Worm (Caenorhabditis elegans) whole organism, L3 larva: ENCODE data around the gene T05G5.1.

Source experiments
- R02D3.7 ChIP-seq: fragments of 150-350 bp; optimal IDR thresholded peaks from 2 replicates; lab custom pipeline; 2014; ENCODE audit warnings: missing biosample characterization, missing genetic modification characterization
- ZK546.5 ChIP-seq: sonication (generic microtip); optimal IDR thresholded peaks from 2 replicates; lab custom pipeline; 2017; ENCODE audit warnings: missing biosample characterization, missing genetic modification characterization
- aly-2 ChIP-seq: fragments of 150-350 bp; optimal IDR thresholded peaks from 2 replicates; lab custom pipeline; 2014; ENCODE audit warnings: missing biosample characterization, missing genetic modification characterization
- ama-1 ChIP-seq: fragments of 150-350 bp; optimal IDR thresholded peaks from 2 replicates; lab custom pipeline; 2018
- ceh-16 ChIP-seq: sonication (generic microtip); optimal IDR thresholded peaks from 2 replicates; lab custom pipeline; 2017; ENCODE audit warnings: missing biosample characterization, missing genetic modification characterization
- ceh-28 ChIP-seq: fragments of 150-350 bp; optimal IDR thresholded peaks from 2 replicates; lab custom pipeline; 2014; ENCODE audit warnings: missing biosample characterization, missing genetic modification reagents, missing genetic modification characterization
- ceh-82 ChIP-seq: fragments of 150-350 bp; optimal IDR thresholded peaks from 2 replicates; lab custom pipeline; 2014; ENCODE audit warnings: missing biosample characterization, missing genetic modification characterization
- ceh-9 ChIP-seq: sonication (generic microtip); optimal IDR thresholded peaks from 2 replicates; lab custom pipeline; 2018; ENCODE audit warnings: missing biosample characterization, missing genetic modification characterization
- daf-12 ChIP-seq: fragments of 150-350 bp; optimal IDR thresholded peaks from 2 replicates; lab custom pipeline; 2014; ENCODE audit warnings: missing biosample characterization, missing genetic modification reagents, missing genetic modification characterization
- egl-27 ChIP-seq: sonication (generic microtip); optimal IDR thresholded peaks from 4 replicates; lab custom pipeline; 2017; ENCODE audit warnings: missing biosample characterization, missing genetic modification reagents, missing genetic modification characterization
- egl-5 ChIP-seq: fragments of 150-350 bp; optimal IDR thresholded peaks from 2 replicates; lab custom pipeline; 2017; ENCODE audit warnings: missing biosample characterization, missing genetic modification reagents, missing genetic modification characterization, inconsistent platforms
- elt-1 ChIP-seq: fragments of 150-350 bp; optimal IDR thresholded peaks from 2 replicates; lab custom pipeline; 2014; ENCODE audit warnings: missing biosample characterization, missing genetic modification characterization
- elt-2 ChIP-seq: sonication (generic microtip); optimal IDR thresholded peaks from 2 replicates; lab custom pipeline; 2016; ENCODE audit warnings: missing genetic modification reagents, mild to moderate bottlenecking, missing genetic modification characterization, missing compliant biosample characterization
- eor-1 ChIP-seq, 2 experiments: fragments of 150-350 bp; optimal IDR thresholded peaks; 2 replicates each; lab custom pipeline; 2014 to 2018; ENCODE audit warnings: missing biosample characterization in 2 of 2, missing genetic modification characterization in 2 of 2
- fkh-10 ChIP-seq: sonication (generic microtip); optimal IDR thresholded peaks from 2 replicates; lab custom pipeline; 2017; ENCODE audit warnings: missing biosample characterization, missing genetic modification reagents, missing genetic modification characterization
- fkh-2 ChIP-seq: fragments of 150-350 bp; optimal IDR thresholded peaks from 2 replicates; lab custom pipeline; 2014; ENCODE audit warnings: missing biosample characterization, missing genetic modification reagents, missing genetic modification characterization
- fos-1 ChIP-seq: fragments of 150-350 bp; optimal IDR thresholded peaks from 2 replicates; lab custom pipeline; 2014; ENCODE audit warnings: missing biosample characterization, missing genetic modification characterization
- hmg-11 ChIP-seq: sonication (generic microtip); optimal IDR thresholded peaks from 2 replicates; lab custom pipeline; 2016; ENCODE audit warnings: missing genetic modification characterization, missing compliant biosample characterization
- jun-1 ChIP-seq: fragments of 150-350 bp; optimal IDR thresholded peaks from 2 replicates; lab custom pipeline; 2014; ENCODE audit warnings: missing biosample characterization, missing genetic modification reagents, missing genetic modification characterization
- lin-15B ChIP-seq: fragments of 150-350 bp; optimal IDR thresholded peaks from 2 replicates; lab custom pipeline; 2014; ENCODE audit warnings: missing biosample characterization, missing genetic modification characterization
- lin-39 ChIP-seq: fragments of 150-350 bp; optimal IDR thresholded peaks from 2 replicates; lab custom pipeline; 2018; ENCODE audit warnings: missing biosample characterization, missing genetic modification reagents, missing genetic modification characterization
- lsy-12 ChIP-seq: sonication (generic microtip); optimal IDR thresholded peaks from 2 replicates; lab custom pipeline; 2016; ENCODE audit warnings: mild to moderate bottlenecking, missing genetic modification characterization, missing compliant biosample characterization
- mdl-1 ChIP-seq: fragments of 150-350 bp; optimal IDR thresholded peaks from 2 replicates; lab custom pipeline; 2014; ENCODE audit warnings: missing biosample characterization, missing genetic modification characterization
- mml-1 ChIP-seq: fragments of 150-350 bp; sonication (generic microtip); optimal IDR thresholded peaks from 3 replicates; lab custom pipeline; 2014; ENCODE audit warnings: missing biosample characterization, missing genetic modification characterization
- nfya-1 ChIP-seq: sonication (generic microtip); optimal IDR thresholded peaks from 2 replicates; lab custom pipeline; 2017; ENCODE audit warnings: missing genetic modification characterization, mild to moderate bottlenecking, missing compliant biosample characterization, antibody characterized with exemption, moderate library complexity; ENCODE audit not compliant: insufficient read depth
- nhr-11 ChIP-seq: fragments of 150-350 bp; optimal IDR thresholded peaks from 2 replicates; lab custom pipeline; 2014; ENCODE audit warnings: missing biosample characterization, missing genetic modification characterization
- nhr-12 ChIP-seq: fragments of 150-350 bp; optimal IDR thresholded peaks from 2 replicates; lab custom pipeline; 2014; ENCODE audit warnings: missing biosample characterization, missing genetic modification characterization
- nhr-23 ChIP-seq: fragments of 150-350 bp; optimal IDR thresholded peaks from 2 replicates; lab custom pipeline; 2014; ENCODE audit warnings: missing biosample characterization, missing genetic modification reagents, missing genetic modification characterization
- nhr-237 ChIP-seq: fragments of 150-350 bp; optimal IDR thresholded peaks from 2 replicates; lab custom pipeline; 2014; ENCODE audit warnings: missing biosample characterization, missing genetic modification characterization
- nhr-25 ChIP-seq: sonication (generic microtip); optimal IDR thresholded peaks from 2 replicates; lab custom pipeline; 2017; ENCODE audit warnings: missing biosample characterization, missing genetic modification characterization
- nhr-28 ChIP-seq: fragments of 150-350 bp; optimal IDR thresholded peaks from 2 replicates; lab custom pipeline; 2014; ENCODE audit warnings: missing biosample characterization, missing genetic modification characterization
- nhr-67 ChIP-seq: fragments of 150-350 bp; optimal IDR thresholded peaks from 2 replicates; lab custom pipeline; 2014; ENCODE audit warnings: missing biosample characterization, missing genetic modification characterization
- nhr-76 ChIP-seq: fragments of 150-350 bp; sonication (generic microtip); optimal IDR thresholded peaks from 5 replicates; lab custom pipeline; 2014; ENCODE audit warnings: missing biosample characterization, missing genetic modification characterization
- nhr-77 ChIP-seq: fragments of 150-350 bp; optimal IDR thresholded peaks from 2 replicates; lab custom pipeline; 2014; ENCODE audit warnings: missing biosample characterization, missing genetic modification characterization
- pha-4 ChIP-seq: fragments of 150-350 bp; optimal IDR thresholded peaks from 2 replicates; lab custom pipeline; 2014; ENCODE audit warnings: missing biosample characterization, missing genetic modification reagents, missing genetic modification characterization
- pqm-1 ChIP-seq: fragments of 150-350 bp; optimal IDR thresholded peaks from 2 replicates; lab custom pipeline; 2017; ENCODE audit warnings: missing biosample characterization, missing genetic modification characterization, inconsistent platforms
- sea-2 ChIP-seq: fragments of 150-350 bp; sonication (generic microtip); optimal IDR thresholded peaks from 4 replicates; lab custom pipeline; 2014; ENCODE audit warnings: missing biosample characterization, missing genetic modification reagents, missing genetic modification characterization
- skn-1 ChIP-seq: fragments of 150-350 bp; optimal IDR thresholded peaks from 2 replicates; lab custom pipeline; 2014; ENCODE audit warnings: missing biosample characterization, missing genetic modification characterization
- snpc-4 ChIP-seq: fragments of 150-350 bp; optimal IDR thresholded peaks from 2 replicates; lab custom pipeline; 2014; ENCODE audit warnings: missing biosample characterization, missing genetic modification characterization
- tbx-2 ChIP-seq: sonication (generic microtip); optimal IDR thresholded peaks from 2 replicates; lab custom pipeline; 2016; ENCODE audit warnings: mild to moderate bottlenecking, missing genetic modification characterization, missing compliant biosample characterization
- unc-39 ChIP-seq: sonication (generic microtip); optimal IDR thresholded peaks from 4 replicates; lab custom pipeline; 2017; ENCODE audit warnings: missing biosample characterization, missing genetic modification characterization
- unc-62 ChIP-seq: fragments of 150-350 bp; sonication (generic microtip); optimal IDR thresholded peaks from 4 replicates; lab custom pipeline; 2014; ENCODE audit warnings: missing biosample characterization, missing genetic modification reagents, missing genetic modification characterization
- zag-1 ChIP-seq: fragments of 150-350 bp; optimal IDR thresholded peaks from 2 replicates; lab custom pipeline; 2014; ENCODE audit warnings: missing biosample characterization, missing genetic modification characterization
- ztf-4 ChIP-seq: fragments of 150-350 bp; optimal IDR thresholded peaks from 2 replicates; lab custom pipeline; 2014; ENCODE audit warnings: missing biosample characterization, missing genetic modification characterization

Gene T05G5.1

DNA sequence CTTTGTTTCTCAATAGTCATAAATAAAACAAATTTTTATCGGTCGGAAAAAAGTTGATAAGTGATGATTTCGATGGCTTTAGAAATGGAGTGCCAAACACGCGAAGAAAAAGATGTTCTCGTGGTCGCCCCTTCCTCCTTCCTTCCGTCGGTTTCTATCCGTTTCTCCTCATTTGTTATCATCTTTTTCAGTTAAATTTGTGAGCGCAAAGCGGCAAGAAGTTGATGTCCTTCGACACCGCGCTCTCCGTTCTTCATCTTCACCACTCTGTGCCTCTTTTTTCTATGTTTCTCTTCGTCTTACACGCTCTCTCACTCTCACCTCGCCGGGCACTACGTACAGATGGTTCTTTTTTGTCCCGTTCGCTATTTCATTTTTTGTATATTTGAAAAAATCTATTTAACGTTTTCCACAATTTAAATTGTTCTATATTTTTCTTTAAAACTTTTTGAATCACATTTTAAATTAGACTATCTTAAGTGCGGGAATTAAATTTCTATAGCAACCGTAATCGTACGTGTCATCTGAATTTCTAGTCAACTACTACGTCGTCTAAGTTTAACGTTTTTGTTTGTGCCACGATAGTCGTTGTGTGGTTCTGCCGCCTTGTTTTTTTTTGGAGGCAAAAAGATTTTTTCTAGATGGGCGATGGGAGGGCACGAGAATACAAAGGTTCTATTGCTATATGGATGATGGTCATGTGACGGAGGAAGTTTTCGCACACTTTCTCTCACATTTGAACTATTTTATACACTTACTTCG is 44.3 kb downstream of the T05G5.1 start:
- TF ChIP-seq eor-1 (tag; optimal IDR thresholded peaks at IDR 0.05; lab: Kevin White, UChicago) = no peak
- no peak for TF ChIP-seq aly-2 (tag; lab: Kevin White, UChicago)
- TF ChIP-seq nhr-28 = no peak
- no peak for TF ChIP-seq unc-39 (tag; lab: Kevin White, UChicago)
- TF ChIP-seq nhr-25 (tag; lab: Kevin White, UChicago) = peak; percentile 49
- TF ChIP-seq hmg-11 = peak; percentile 16
- TF ChIP-seq nhr-76 (tag; lab: Kevin White, UChicago) = no peak
- peak; percentile 34 for TF ChIP-seq ama-1 (lab: Kevin White, UChicago)
- no peak for TF ChIP-seq lin-15B (tag; lab: Kevin White, UChicago)
- no peak for TF ChIP-seq nhr-11 (tag; lab: Kevin White, UChicago)
- TF ChIP-seq nfya-1 (tag; lab: Kevin White, UChicago) = peak; percentile 61
- no peak for TF ChIP-seq ztf-4 (tag; lab: Kevin White, UChicago)
- TF ChIP-seq nhr-12 = no peak
- no peak for TF ChIP-seq nhr-67 (tag; lab: Kevin White, UChicago)
- no peak for TF ChIP-seq egl-5 (tag; lab: Kevin White, UChicago)
- TF ChIP-seq elt-2 (tag; lab: Kevin White, UChicago) = peak; percentile 7
- no peak for TF ChIP-seq ceh-82 (tag; lab: Kevin White, UChicago)
- no peak for TF ChIP-seq pqm-1
- TF ChIP-seq pha-4 (tag; lab: Kevin White, UChicago) = no peak
- TF ChIP-seq fkh-2 (tag; lab: Kevin White, UChicago) = no peak
- no peak for TF ChIP-seq daf-12 (tag; lab: Kevin White, UChicago)
- TF ChIP-seq mml-1 (tag; lab: Kevin White, UChicago) = no peak
- TF ChIP-seq lin-39 (tag; lab: Kevin White, UChicago) = peak; percentile 20
- peak; percentile 8 for TF ChIP-seq nhr-23
- TF ChIP-seq ceh-16 (tag; lab: Kevin White, UChicago) = no peak
- TF ChIP-seq zag-1 (tag; lab: Kevin White, UChicago) = no peak
- TF ChIP-seq ZK546.5 = no peak

DNA sequence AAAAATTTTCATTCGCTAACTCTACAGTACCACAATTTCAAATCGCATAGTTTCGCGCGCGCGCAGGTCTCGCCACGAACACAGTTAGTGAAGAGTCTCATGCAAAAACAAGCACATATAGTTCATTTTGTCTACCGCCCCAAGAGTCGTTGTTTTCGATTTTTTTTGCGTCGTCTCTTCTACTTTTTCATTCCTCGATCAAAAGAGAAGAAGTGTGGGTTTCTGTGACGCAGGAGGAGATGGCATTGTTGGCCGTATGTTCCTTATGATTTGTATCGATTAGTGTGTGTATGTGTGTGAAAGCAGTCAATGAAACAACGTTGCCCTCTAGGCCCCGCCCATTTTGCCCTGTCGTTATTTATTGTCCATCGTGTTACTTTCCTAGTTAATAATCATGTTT is 45.3 kb downstream of the T05G5.1 start:
- TF ChIP-seq egl-27 (tag; lab: Kevin White, UChicago) (no peak), fkh-10 (GFP tag; lab: Kevin White, UChicago) (no peak), nfya-1 (tag; lab: Kevin White, UChicago) (peak; percentile 23), ama-1 (lab: Kevin White, UChicago) (peak; percentile 41), skn-1 (tag; lab: Kevin White, UChicago) (no peak), ceh-28 (no peak), nhr-12 (no peak), nhr-25 (tag; lab: Kevin White, UChicago) (peak; percentile 29)

ce11 chrIII:9697323-9697722 is 45.8 kb downstream of the T05G5.1 start:
- TF ChIP-seq elt-1 (tag; lab: Kevin White, UChicago) (peak; percentile 21), hmg-11 (peak; percentile 75), tbx-2 (tag; lab: Kevin White, UChicago) (peak; percentile 18), nhr-77 (no peak), elt-2 (tag; lab: Kevin White, UChicago) (peak; percentile 23), ceh-82 (tag; lab: Kevin White, UChicago) (no peak), lin-15B (tag; lab: Kevin White, UChicago) (peak; percentile 74), fkh-10 (GFP tag; lab: Kevin White, UChicago) (no peak), skn-1 (tag; lab: Kevin White, UChicago) (peak; percentile 42), lsy-12 (tag; lab: Kevin White, UChicago) (no peak), lin-39 (tag; lab: Kevin White, UChicago) (peak; percentile 93), pha-4 (tag; lab: Kevin White, UChicago) (peak; percentile 56), snpc-4 (tag; lab: Kevin White, UChicago) (peak; percentile 59), nhr-237 (tag; lab: Kevin White, UChicago) (no peak), R02D3.7 (no peak), unc-62 (GFP tag; lab: Kevin White, UChicago) (no peak), egl-5 (tag; lab: Kevin White, UChicago) (no peak), daf-12 (tag; lab: Kevin White, UChicago) (no peak), jun-1 (tag; lab: Kevin White, UChicago) (peak; percentile 1), nhr-11 (tag; lab: Kevin White, UChicago) (no peak), zag-1 (tag; lab: Kevin White, UChicago) (no peak), ztf-4 (tag; lab: Kevin White, UChicago) (no peak), ZK546.5 (no peak), mdl-1 (tag; lab: Kevin White, UChicago) (no peak), nhr-28 (no peak), eor-1 (tag; optimal IDR thresholded peaks at IDR 0.05; lab: Kevin White, UChicago) (no peak), nfya-1 (tag; lab: Kevin White, UChicago) (peak; percentile 89), ceh-16 (tag; lab: Kevin White, UChicago) (no peak), egl-27 (tag; lab: Kevin White, UChicago) (no peak), fos-1 (tag; lab: Kevin White, UChicago) (no peak), nhr-25 (tag; lab: Kevin White, UChicago) (peak; percentile 14), nhr-76 (tag; lab: Kevin White, UChicago) (no peak), ceh-9 (tag; lab: Kevin White, UChicago) (no peak), aly-2 (tag; lab: Kevin White, UChicago) (no peak), mml-1 (tag; lab: Kevin White, UChicago) (no peak), pqm-1 (peak; percentile 45), nhr-12 (no peak), sea-2 (GFP tag; lab: Kevin White, UChicago) (no peak), ama-1 (lab: Kevin White, UChicago) (peak; percentile 12), fkh-2 (tag; lab: Kevin White, UChicago) (no peak), nhr-23 (peak; percentile 37)
